Fruit fly (Drosophila melanogaster) whole organism, prepupa: Measurements from ENCODE around the gene MKP-4.

Source experiments
- CG10631 ChIP-seq: fragments of 200-800 bp; sonication (Bioruptor generic); optimal IDR thresholded peaks from 2 replicates; lab custom pipeline; 2016; ENCODE audit warnings: missing biosample characterization, missing genetic modification characterization
- CG10669 ChIP-seq: fragments of 200-800 bp; sonication (Bioruptor generic); optimal IDR thresholded peaks from 3 replicates; lab custom pipeline; 2018; ENCODE audit warnings: missing biosample characterization, mild to moderate bottlenecking, missing genetic modification characterization, moderate library complexity
- CG11294 ChIP-seq: fragments of 200-800 bp; sonication (Bioruptor generic); IDR thresholded peaks from 2 replicates; pipeline ENCODE4 v1.3.6; 2022; ENCODE audit warnings: missing biosample characterization, missing genetic modification characterization
- CG11902 ChIP-seq: fragments of 200-800 bp; sonication (Bioruptor generic); optimal IDR thresholded peaks from 3 replicates; lab custom pipeline; 2016; ENCODE audit warnings: missing biosample characterization, missing genetic modification characterization
- CG3032 ChIP-seq: fragments of 200-800 bp; optimal IDR thresholded peaks from 2 replicates; lab custom pipeline; 2019; ENCODE audit warnings: missing biosample characterization, mild to moderate bottlenecking, missing genetic modification characterization, moderate library complexity
- CG31627 ChIP-seq: fragments of 200-800 bp; sonication (Bioruptor generic); optimal IDR thresholded peaks from 3 replicates; lab custom pipeline; 2016; ENCODE audit warnings: missing biosample characterization, missing genetic modification characterization
- CG32006 ChIP-seq: fragments of 200-800 bp; sonication (Bioruptor generic); optimal IDR thresholded peaks from 3 replicates; lab custom pipeline; 2017; ENCODE audit warnings: missing biosample characterization, mild to moderate bottlenecking, missing genetic modification characterization
- CG34406 ChIP-seq: fragments of 200-800 bp; sonication (Bioruptor generic); optimal IDR thresholded peaks from 3 replicates; lab custom pipeline; 2016; ENCODE audit warnings: missing biosample characterization, missing genetic modification characterization
- CG3919 ChIP-seq: fragments of 200-800 bp; sonication (Bioruptor generic); optimal IDR thresholded peaks from 3 replicates; lab custom pipeline; 2016; ENCODE audit warnings: missing biosample characterization, missing genetic modification characterization
- CG6163 ChIP-seq: fragments of 200-800 bp; sonication (Bioruptor generic); IDR thresholded peaks from 3 replicates; pipeline ENCODE4 v1.3.6; 2022; ENCODE audit warnings: missing biosample characterization, missing genetic modification characterization
- CG6276 ChIP-seq: fragments of 200-800 bp; sonication (Bioruptor generic); optimal IDR thresholded peaks from 2 replicates; lab custom pipeline; 2017; ENCODE audit warnings: missing biosample characterization, mild to moderate bottlenecking, missing genetic modification characterization
- CG6792 ChIP-seq: fragments of 200-800 bp; sonication (Bioruptor generic); optimal IDR thresholded peaks from 3 replicates; lab custom pipeline; 2016; ENCODE audit warnings: missing biosample characterization, missing genetic modification characterization
- CG7368 ChIP-seq: fragments of 200-800 bp; sonication (Bioruptor generic); optimal IDR thresholded peaks from 3 replicates; lab custom pipeline; 2016; ENCODE audit warnings: missing biosample characterization, missing genetic modification characterization
- CG8119 ChIP-seq: fragments of 200-800 bp; sonication (Bioruptor generic); IDR thresholded peaks from 3 replicates; pipeline ENCODE4 v1.3.6; 2022; ENCODE audit warnings: missing biosample characterization, missing genetic modification characterization
- Eip78C ChIP-seq: fragments of 200-800 bp; sonication (Bioruptor generic); peaks from one replicate; lab custom pipeline; 2016; ENCODE audit warnings: missing biosample characterization, missing genetic modification characterization
- Eip93F ChIP-seq: fragments of 200-800 bp; sonication (Bioruptor generic); optimal IDR thresholded peaks from 2 replicates; lab custom pipeline; 2016; ENCODE audit warnings: missing biosample characterization, mild to moderate bottlenecking, missing genetic modification characterization
- Ets21C ChIP-seq: fragments of 200-800 bp; sonication (Bioruptor generic); optimal IDR thresholded peaks from 3 replicates; lab custom pipeline; 2016; ENCODE audit warnings: missing biosample characterization, missing genetic modification characterization
- Ets96B ChIP-seq: fragments of 200-800 bp; optimal IDR thresholded peaks from 2 replicates; lab custom pipeline; 2019; ENCODE audit warnings: missing biosample characterization, mild to moderate bottlenecking, missing genetic modification characterization, moderate library complexity
- Hr38 ChIP-seq: sonication (Bioruptor generic); optimal IDR thresholded peaks from 2 replicates; lab custom pipeline; 2016; ENCODE audit warnings: missing biosample characterization, missing genetic modification characterization
- Hr4 ChIP-seq: fragments of 200-800 bp; sonication (Bioruptor generic); optimal IDR thresholded peaks from 3 replicates; lab custom pipeline; 2016; ENCODE audit warnings: missing biosample characterization, missing genetic modification characterization
- Lpt ChIP-seq: fragments of 200-800 bp; sonication (Bioruptor generic); optimal IDR thresholded peaks from 3 replicates; lab custom pipeline; 2016; ENCODE audit warnings: missing biosample characterization, missing genetic modification characterization
- Met ChIP-seq: fragments of 200-800 bp; sonication (Bioruptor generic); optimal IDR thresholded peaks from 3 replicates; lab custom pipeline; 2016; ENCODE audit warnings: missing biosample characterization, missing genetic modification characterization
- OdsH ChIP-seq: fragments of 200-800 bp; sonication (Bioruptor generic); optimal IDR thresholded peaks from 3 replicates; lab custom pipeline; 2016; ENCODE audit warnings: missing biosample characterization, missing genetic modification characterization
- Sox15 ChIP-seq: fragments of 200-800 bp; sonication (Bioruptor generic); optimal IDR thresholded peaks from 3 replicates; lab custom pipeline; 2016; ENCODE audit warnings: missing biosample characterization, missing genetic modification characterization
- achi ChIP-seq: fragments of 200-800 bp; sonication (Bioruptor generic); optimal IDR thresholded peaks from 3 replicates; lab custom pipeline; 2016; ENCODE audit warnings: missing biosample characterization, missing genetic modification characterization
- cyc ChIP-seq: fragments of 200-800 bp; sonication (Bioruptor generic); optimal IDR thresholded peaks from 3 replicates; lab custom pipeline; 2016; ENCODE audit warnings: missing biosample characterization, missing genetic modification characterization
- dac ChIP-seq: fragments of 200-800 bp; sonication (Bioruptor generic); optimal IDR thresholded peaks from 2 replicates; lab custom pipeline; 2017; ENCODE audit warnings: missing biosample characterization, mild to moderate bottlenecking, missing genetic modification characterization
- dsx ChIP-seq: fragments of 200-800 bp; optimal IDR thresholded peaks from 3 replicates; lab custom pipeline; 2019; ENCODE audit warnings: missing biosample characterization, mild to moderate bottlenecking, missing genetic modification characterization, moderate library complexity; ENCODE audit not compliant: poor library complexity, severe bottlenecking
- esn ChIP-seq: fragments of 200-800 bp; sonication (Bioruptor generic); optimal IDR thresholded peaks from 2 replicates; lab custom pipeline; 2016; ENCODE audit warnings: missing biosample characterization, mild to moderate bottlenecking, missing genetic modification characterization, moderate library complexity
- fd85E ChIP-seq: fragments of 200-800 bp; sonication (Bioruptor generic); optimal IDR thresholded peaks from 3 replicates; lab custom pipeline; 2016; ENCODE audit warnings: missing biosample characterization, missing genetic modification characterization
- pdm3 ChIP-seq: fragments of 200-800 bp; sonication (Bioruptor generic); optimal IDR thresholded peaks from 3 replicates; lab custom pipeline; 2016; ENCODE audit warnings: missing biosample characterization, missing genetic modification characterization
- ss ChIP-seq, 2 experiments: fragments of 200-800 bp; sonication (Bioruptor generic); optimal IDR thresholded peaks; 2 replicates in 1 of 2; 3 replicates in 1 of 2; lab custom pipeline; 2017 to 2018; ENCODE audit warnings: mild to moderate bottlenecking in 2 of 2, missing biosample characterization in 2 of 2, missing genetic modification characterization in 2 of 2, moderate library complexity in 1 of 2
- svp ChIP-seq: fragments of 200-800 bp; sonication (Bioruptor generic); peaks from one replicate; lab custom pipeline; 2016; ENCODE audit warnings: missing biosample characterization, missing genetic modification characterization
- vri ChIP-seq: fragments of 200-800 bp; sonication (Bioruptor generic); optimal IDR thresholded peaks from 3 replicates; lab custom pipeline; 2016; ENCODE audit warnings: missing biosample characterization, mild to moderate bottlenecking, missing genetic modification characterization

The MKP-4 gene

dm6 chrX:19615990-19616663 is 6.8 kb upstream of the MKP-4 start, which contains the start of gene CG14210:
Gene CG14210, plus strand, starts transcription at chrX:19616196.
- TF ChIP-seq Ets21C (no peak), Hr38 (GFP tag; lab: Kevin White, UChicago) (no peak), dsx (no peak), Hr4 (GFP tag; lab: Kevin White, UChicago) (no peak), CG6792 (GFP tag; lab: Kevin White, UChicago) (no peak), CG7368 (GFP tag; lab: Kevin White, UChicago) (no peak), svp (GFP tag; lab: Kevin White, UChicago) (no peak), OdsH (GFP tag; lab: Kevin White, UChicago) (no peak), CG10669 (GFP tag; lab: Kevin White, UChicago) (no peak), CG6276 (GFP tag; lab: Kevin White, UChicago) (no peak), CG32006 (GFP tag; lab: Kevin White, UChicago) (no peak), cyc (GFP tag; lab: Kevin White, UChicago) (no peak), vri (GFP tag; lab: Kevin White, UChicago) (no peak), Sox15 (GFP tag; lab: Kevin White, UChicago) (no peak), ss (GFP tag; optimal IDR thresholded peaks at IDR 0.05; lab: Kevin White, UChicago) (no peak), Ets96B (tag; lab: Kevin White, UChicago) (no peak), CG11902 (GFP tag; lab: Kevin White, UChicago) (no peak), esn (GFP tag; lab: Kevin White, UChicago) (no peak), CG6163 (GFP tag; lab: Robert Waterston, UW) (no peak), Met (GFP tag; lab: Kevin White, UChicago) (no peak)

- TF ChIP-seq Ets21C = no peak
- no peak for TF ChIP-seq CG31627 (GFP tag; lab: Kevin White, UChicago)
- TF ChIP-seq Lpt (GFP tag; lab: Kevin White, UChicago) = no peak
- no peak for TF ChIP-seq CG11902 (GFP tag; lab: Kevin White, UChicago)
- TF ChIP-seq Eip78C (GFP tag; lab: Kevin White, UChicago) = no peak
- no peak for TF ChIP-seq CG3032 (tag; lab: Kevin White, UChicago)
- no peak for TF ChIP-seq OdsH (GFP tag; lab: Kevin White, UChicago)
- no peak for TF ChIP-seq CG11294 (GFP tag; lab: Robert Waterston, UW)
- TF ChIP-seq fd85E (GFP tag; lab: Kevin White, UChicago) = no peak
- no peak for TF ChIP-seq cyc (GFP tag; lab: Kevin White, UChicago)
- no peak for TF ChIP-seq Sox15 (GFP tag; lab: Kevin White, UChicago)
- no peak for TF ChIP-seq Hr4 (GFP tag; lab: Kevin White, UChicago)
- no peak for TF ChIP-seq CG10631 (GFP tag; lab: Kevin White, UChicago)
- TF ChIP-seq dsx = no peak
- no peak for TF ChIP-seq CG34406
Observed at dm6 chrX:19618183-19618740, 4.7 kb upstream of the MKP-4 start, which contains the start of the genes Pstk and Tim9b. Gene Pstk, minus strand, starts transcription at chrX:19618537. Gene Tim9b, minus strand, starts transcription at chrX:19618537.

dm6 chrX:19621145-19621544 is 1.8 kb upstream of the MKP-4 start, which contains the start of gene CG14221:
Gene CG14221, minus strand, starts transcription at chrX:19621245.
- TF ChIP-seq Ets96B (tag; lab: Kevin White, UChicago) (no peak), CG8119 (GFP tag; lab: Robert Waterston, UW) (no peak), CG3919 (GFP tag; lab: Kevin White, UChicago) (no peak), pdm3 (GFP tag; lab: Kevin White, UChicago) (no peak), achi (GFP tag; lab: Kevin White, UChicago) (no peak), cyc (GFP tag; lab: Kevin White, UChicago) (no peak), Eip93F (GFP tag; lab: Kevin White, UChicago) (no peak), Lpt (GFP tag; lab: Kevin White, UChicago) (no peak), Hr4 (GFP tag; lab: Kevin White, UChicago) (no peak), dac (GFP tag; lab: Kevin White, UChicago) (no peak)
